Fruit fly (Drosophila melanogaster) whole organism, prepupa: ENCODE results near the gene CG1635.

Experiments
- CG3032 ChIP-seq: fragments of 200-800 bp; optimal IDR thresholded peaks from 2 replicates; lab custom pipeline; 2019; ENCODE audit warnings: missing biosample characterization, mild to moderate bottlenecking, missing genetic modification characterization, moderate library complexity
- CG31627 ChIP-seq: fragments of 200-800 bp; sonication (Bioruptor generic); optimal IDR thresholded peaks from 3 replicates; lab custom pipeline; 2016; ENCODE audit warnings: missing biosample characterization, missing genetic modification characterization
- CG3919 ChIP-seq: fragments of 200-800 bp; sonication (Bioruptor generic); optimal IDR thresholded peaks from 3 replicates; lab custom pipeline; 2016; ENCODE audit warnings: missing biosample characterization, missing genetic modification characterization
- CG4318 ChIP-seq: fragments of 200-800 bp; sonication (Bioruptor generic); optimal IDR thresholded peaks from 3 replicates; lab custom pipeline; 2017; ENCODE audit warnings: missing biosample characterization, mild to moderate bottlenecking, missing genetic modification characterization
- CG6163 ChIP-seq: fragments of 200-800 bp; sonication (Bioruptor generic); IDR thresholded peaks from 3 replicates; pipeline ENCODE4 v1.3.6; 2022; ENCODE audit warnings: missing biosample characterization, missing genetic modification characterization
- CG6276 ChIP-seq: fragments of 200-800 bp; sonication (Bioruptor generic); optimal IDR thresholded peaks from 2 replicates; lab custom pipeline; 2017; ENCODE audit warnings: missing biosample characterization, mild to moderate bottlenecking, missing genetic modification characterization
- CG6808 ChIP-seq: fragments of 200-800 bp; sonication (Bioruptor generic); optimal IDR thresholded peaks from 3 replicates; lab custom pipeline; 2017; ENCODE audit warnings: missing biosample characterization, missing genetic modification characterization, mild to moderate bottlenecking, moderate library complexity, missing genetic modification reagents
- CG8119 ChIP-seq: fragments of 200-800 bp; sonication (Bioruptor generic); IDR thresholded peaks from 3 replicates; pipeline ENCODE4 v1.3.6; 2022; ENCODE audit warnings: missing biosample characterization, missing genetic modification characterization
- CG8632 ChIP-seq: fragments of 200-800 bp; sonication (Bioruptor generic); optimal IDR thresholded peaks from 3 replicates; lab custom pipeline; 2016; ENCODE audit warnings: missing biosample characterization, missing genetic modification characterization
- CG9139 ChIP-seq: fragments of 200-800 bp; sonication (Bioruptor generic); optimal IDR thresholded peaks from 3 replicates; lab custom pipeline; 2017; ENCODE audit warnings: missing biosample characterization, mild to moderate bottlenecking, missing genetic modification characterization
- Eip78C ChIP-seq: fragments of 200-800 bp; sonication (Bioruptor generic); peaks from one replicate; lab custom pipeline; 2016; ENCODE audit warnings: missing biosample characterization, missing genetic modification characterization
- Eip93F ChIP-seq: fragments of 200-800 bp; sonication (Bioruptor generic); optimal IDR thresholded peaks from 2 replicates; lab custom pipeline; 2016; ENCODE audit warnings: missing biosample characterization, mild to moderate bottlenecking, missing genetic modification characterization
- Ets21C ChIP-seq: fragments of 200-800 bp; sonication (Bioruptor generic); optimal IDR thresholded peaks from 3 replicates; lab custom pipeline; 2016; ENCODE audit warnings: missing biosample characterization, missing genetic modification characterization
- Ets96B ChIP-seq: fragments of 200-800 bp; optimal IDR thresholded peaks from 2 replicates; lab custom pipeline; 2019; ENCODE audit warnings: missing biosample characterization, mild to moderate bottlenecking, missing genetic modification characterization, moderate library complexity
- Gug ChIP-seq: fragments of 200-800 bp; sonication (Bioruptor generic); IDR thresholded peaks from 2 replicates; pipeline ENCODE4 v1.3.6; 2022; ENCODE audit warnings: missing biosample characterization, missing genetic modification characterization
- Hr38 ChIP-seq: sonication (Bioruptor generic); optimal IDR thresholded peaks from 2 replicates; lab custom pipeline; 2016; ENCODE audit warnings: missing biosample characterization, missing genetic modification characterization
- Hr4 ChIP-seq: fragments of 200-800 bp; sonication (Bioruptor generic); optimal IDR thresholded peaks from 3 replicates; lab custom pipeline; 2016; ENCODE audit warnings: missing biosample characterization, missing genetic modification characterization
- Met ChIP-seq: fragments of 200-800 bp; sonication (Bioruptor generic); optimal IDR thresholded peaks from 3 replicates; lab custom pipeline; 2016; ENCODE audit warnings: missing biosample characterization, missing genetic modification characterization
- Smox ChIP-seq: fragments of 200-800 bp; sonication (Bioruptor generic); optimal IDR thresholded peaks from 3 replicates; lab custom pipeline; 2016; ENCODE audit warnings: missing biosample characterization, missing genetic modification characterization
- Sox14 ChIP-seq: fragments of 200-800 bp; sonication (Bioruptor generic); optimal IDR thresholded peaks from 3 replicates; lab custom pipeline; 2016; ENCODE audit warnings: missing biosample characterization, missing genetic modification characterization
- Sox15 ChIP-seq: fragments of 200-800 bp; sonication (Bioruptor generic); optimal IDR thresholded peaks from 3 replicates; lab custom pipeline; 2016; ENCODE audit warnings: missing biosample characterization, missing genetic modification characterization
- acj6 ChIP-seq: fragments of 200-800 bp; sonication (Bioruptor generic); optimal IDR thresholded peaks from 3 replicates; lab custom pipeline; 2016; ENCODE audit warnings: missing biosample characterization, missing genetic modification characterization
- cyc ChIP-seq: fragments of 200-800 bp; sonication (Bioruptor generic); optimal IDR thresholded peaks from 3 replicates; lab custom pipeline; 2016; ENCODE audit warnings: missing biosample characterization, missing genetic modification characterization
- dsx ChIP-seq: fragments of 200-800 bp; optimal IDR thresholded peaks from 3 replicates; lab custom pipeline; 2019; ENCODE audit warnings: missing biosample characterization, mild to moderate bottlenecking, missing genetic modification characterization, moderate library complexity; ENCODE audit not compliant: poor library complexity, severe bottlenecking
- eg ChIP-seq: fragments of 200-800 bp; sonication (Bioruptor generic); IDR thresholded peaks from 3 replicates; pipeline ENCODE4 v1.3.6; 2022; ENCODE audit warnings: missing biosample characterization, missing genetic modification characterization
- fd85E ChIP-seq: fragments of 200-800 bp; sonication (Bioruptor generic); optimal IDR thresholded peaks from 3 replicates; lab custom pipeline; 2016; ENCODE audit warnings: missing biosample characterization, missing genetic modification characterization
- fkh ChIP-seq: fragments of 200-800 bp; sonication (Bioruptor generic); optimal IDR thresholded peaks from 3 replicates; lab custom pipeline; 2017; ENCODE audit warnings: missing biosample characterization, mild to moderate bottlenecking, missing genetic modification characterization, moderate library complexity
- lz ChIP-seq: fragments of 200-800 bp; sonication (Bioruptor generic); optimal IDR thresholded peaks from 3 replicates; lab custom pipeline; 2016; ENCODE audit warnings: missing biosample characterization, missing genetic modification characterization
- net ChIP-seq: fragments of 200-800 bp; sonication (Bioruptor generic); optimal IDR thresholded peaks from 3 replicates; lab custom pipeline; 2016; ENCODE audit warnings: missing biosample characterization, missing genetic modification characterization
- pdm3 ChIP-seq: fragments of 200-800 bp; sonication (Bioruptor generic); optimal IDR thresholded peaks from 3 replicates; lab custom pipeline; 2016; ENCODE audit warnings: missing biosample characterization, missing genetic modification characterization
- spab ChIP-seq: fragments of 200-800 bp; sonication (Bioruptor generic); optimal IDR thresholded peaks from 2 replicates; lab custom pipeline; 2017; ENCODE audit warnings: missing biosample characterization, mild to moderate bottlenecking, missing genetic modification characterization, missing genetic modification reagents
- ss ChIP-seq, 2 experiments: fragments of 200-800 bp; sonication (Bioruptor generic); optimal IDR thresholded peaks; 2 replicates in 1 of 2; 3 replicates in 1 of 2; lab custom pipeline; 2017 to 2018; ENCODE audit warnings: mild to moderate bottlenecking in 2 of 2, missing biosample characterization in 2 of 2, missing genetic modification characterization in 2 of 2, moderate library complexity in 1 of 2
- topi ChIP-seq: fragments of 200-800 bp; sonication (Bioruptor generic); optimal IDR thresholded peaks from 3 replicates; lab custom pipeline; 2016; ENCODE audit warnings: missing biosample characterization, missing genetic modification characterization
- vri ChIP-seq: fragments of 200-800 bp; sonication (Bioruptor generic); optimal IDR thresholded peaks from 3 replicates; lab custom pipeline; 2016; ENCODE audit warnings: missing biosample characterization, mild to moderate bottlenecking, missing genetic modification characterization

The CG1635 gene

dm6 chr3R:31588374-31588773 is at the start of gene CG1635 (continued):
- TF ChIP-seq dsx (peak; percentile 87), Met (GFP tag; lab: Kevin White, UChicago) (peak; percentile 99), net (GFP tag; lab: Kevin White, UChicago) (peak; percentile 99), CG31627 (GFP tag; lab: Kevin White, UChicago) (peak; percentile 97), Smox (GFP tag; lab: Kevin White, UChicago) (peak; percentile 97), Sox14 (GFP tag; lab: Kevin White, UChicago) (peak; percentile 99), topi (GFP tag; lab: Kevin White, UChicago) (peak; percentile 98), CG8632 (peak; percentile 99)
- TF ChIP-seq, all 60 proteins: peak for 58

- no peak for TF ChIP-seq Ets21C (GFP tag; lab: Kevin White, UChicago)
- TF ChIP-seq Sox14 (GFP tag; lab: Kevin White, UChicago) = no peak
- TF ChIP-seq spab (GFP tag; lab: Kevin White, UChicago) = no peak
- no peak for TF ChIP-seq CG4318
- TF ChIP-seq lz (GFP tag; lab: Kevin White, UChicago) = no peak
- TF ChIP-seq Smox (GFP tag; lab: Kevin White, UChicago) = no peak
- no peak for TF ChIP-seq Sox15 (GFP tag; lab: Kevin White, UChicago)
- TF ChIP-seq fd85E (GFP tag; lab: Kevin White, UChicago) = no peak
- no peak for TF ChIP-seq CG3919
Measured at dm6 chr3R:31541915-31542314, 46.6 kb upstream of the CG1635 start.

dm6 chr3R:31542721-31543120 is 45.8 kb upstream of the CG1635 start, which contains the start of gene nyo:
Gene nyo (plus strand): TSS chr3R:31543032.
- TF ChIP-seq fd85E (GFP tag; lab: Kevin White, UChicago) (no peak), CG8119 (GFP tag; lab: Robert Waterston, UW) (no peak), CG6276 (GFP tag; lab: Kevin White, UChicago) (no peak), CG6163 (GFP tag; lab: Robert Waterston, UW) (no peak), cyc (GFP tag; lab: Kevin White, UChicago) (no peak), vri (GFP tag; lab: Kevin White, UChicago) (no peak), acj6 (GFP tag; lab: Kevin White, UChicago) (no peak), CG6808 (GFP tag; lab: Kevin White, UChicago) (no peak), Hr38 (GFP tag; lab: Kevin White, UChicago) (no peak), CG9139 (GFP tag; lab: Kevin White, UChicago) (no peak), Hr4 (GFP tag; lab: Kevin White, UChicago) (no peak), dsx (no peak), Gug (GFP tag; lab: Robert Waterston, UW) (no peak), Ets21C (GFP tag; lab: Kevin White, UChicago) (no peak), Eip78C (no peak), Ets96B (tag; lab: Kevin White, UChicago) (no peak), eg (no peak), ss (GFP tag; optimal IDR thresholded peaks at IDR 0.05; lab: Kevin White, UChicago) (no peak), spab (GFP tag; lab: Kevin White, UChicago) (no peak)

- TF ChIP-seq CG3032 (no peak), CG6808 (GFP tag; lab: Kevin White, UChicago) (no peak), fkh (GFP tag; lab: Kevin White, UChicago) (peak; percentile 64), dsx (peak; percentile 44)
Measured at dm6 chr3R:31548766-31549510, 39.5 kb upstream of the CG1635 start.

DNA sequence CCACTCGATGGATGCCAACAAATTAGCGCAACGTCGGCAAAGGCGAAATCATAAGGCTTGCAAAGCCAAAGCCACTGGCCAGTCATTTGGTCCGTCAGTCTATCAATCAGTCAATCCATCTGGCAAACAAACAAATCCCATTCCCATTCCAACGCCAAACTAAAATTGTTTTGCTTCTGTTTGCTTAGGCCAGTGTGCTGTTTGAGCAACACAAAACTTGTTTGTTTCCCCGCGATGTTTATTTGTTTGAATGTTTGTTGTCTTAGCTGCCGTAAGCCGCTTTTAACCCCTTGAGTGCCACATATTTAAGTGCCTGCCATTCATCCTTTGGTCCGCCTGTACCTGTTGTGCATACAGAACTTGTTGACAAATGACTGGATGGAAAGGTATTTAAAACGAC is 37.6 kb upstream of the CG1635 start:
- TF ChIP-seq pdm3 (GFP tag; lab: Kevin White, UChicago) (no peak), Eip93F (GFP tag; lab: Kevin White, UChicago) (no peak), CG8119 (GFP tag; lab: Robert Waterston, UW) (no peak), fkh (GFP tag; lab: Kevin White, UChicago) (peak; percentile 93)
